Fruit fly (Drosophila melanogaster) whole organism, embryonic: ENCODE data around the gene CG7362.

Experiments
- CG13123 ChIP-seq: fragments of 200-800 bp; sonication (Bioruptor generic); optimal IDR thresholded peaks from 2 replicates; lab custom pipeline; 2016; ENCODE audit warnings: missing biosample characterization, missing genetic modification characterization
- D ChIP-seq, 2 experiments: fragments of 200-800 bp in 1 of 2; fragments of >200 bp in 1 of 2; sonication (Bioruptor generic) in 1 of 2; optimal IDR thresholded peaks; 2 replicates in 1 of 2; 3 replicates in 1 of 2; lab custom pipeline; 2017; ENCODE audit warnings: mild to moderate bottlenecking in 1 of 2, missing biosample characterization in 1 of 2, missing genetic modification characterization in 1 of 2, missing genetic modification reagents in 1 of 2
- Hmr ChIP-seq: fragments of 200-800 bp; sonication (Bioruptor generic); optimal IDR thresholded peaks from 3 replicates; lab custom pipeline; 2017; ENCODE audit warnings: mild to moderate bottlenecking, missing biosample characterization, missing genetic modification reagents, missing genetic modification characterization
- Sox100B ChIP-seq: fragments of 200-800 bp; sonication (Bioruptor generic); optimal IDR thresholded peaks from 3 replicates; lab custom pipeline; 2018; ENCODE audit warnings: missing biosample characterization, mild to moderate bottlenecking, missing genetic modification characterization
- az2 ChIP-seq: fragments of 200-800 bp; sonication (Bioruptor generic); optimal IDR thresholded peaks from 3 replicates; lab custom pipeline; 2016; ENCODE audit warnings: missing biosample characterization, missing genetic modification characterization
- dmrt11E ChIP-seq: fragments of 200-800 bp; sonication (Bioruptor generic); optimal IDR thresholded peaks from 3 replicates; lab custom pipeline; 2018; ENCODE audit warnings: missing biosample characterization, mild to moderate bottlenecking, missing genetic modification characterization, moderate library complexity
- row ChIP-seq: fragments of 200-800 bp; sonication (Bioruptor generic); IDR thresholded peaks from 3 replicates; pipeline ENCODE4 v1.3.6; 2022; ENCODE audit warnings: missing biosample characterization, missing genetic modification characterization

DNA sequence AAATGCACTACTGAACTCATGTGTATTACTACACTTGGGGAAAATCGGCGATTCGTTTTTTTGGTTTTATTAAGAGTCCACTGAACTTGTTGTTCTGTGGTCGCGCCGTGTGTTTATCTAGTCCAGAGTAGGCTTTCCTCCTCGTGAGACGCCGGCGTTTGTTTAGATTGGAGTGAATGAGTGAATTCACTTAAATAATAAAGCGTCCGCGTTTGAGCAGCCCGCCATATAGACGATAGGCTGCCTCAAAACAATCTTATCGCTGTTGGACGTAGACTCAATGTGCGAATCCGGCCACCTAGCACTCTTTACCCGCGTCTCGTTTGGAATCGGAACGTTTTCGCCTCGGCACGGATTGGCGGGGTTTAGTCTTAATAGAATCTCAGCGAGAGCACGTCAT, 47.1 kb upstream of the CG7362 start, which contains the start of gene CG14857:
- TF ChIP-seq row (GFP tag; lab: Robert Waterston, UW) (no peak), az2 (no peak), CG13123 (GFP tag; lab: Kevin White, UChicago) (no peak), D (optimal IDR thresholded peaks at IDR 0.05; lab: Kevin White, UChicago) (no peak), D (GFP tag; optimal IDR thresholded peaks at IDR 0.05; lab: Kevin White, UChicago) (no peak), Hmr (GFP tag; lab: Kevin White, UChicago) (no peak), dmrt11E (no peak), Sox100B (GFP tag; lab: Kevin White, UChicago) (no peak)
